Fruit fly (Drosophila melanogaster): ENCODE measurements around the gene CG32236.

The CG32236 gene

dm6 chr3L:4686609-4687008, 19.4 kb upstream of the CG32236 start:
- TF ChIP-seq noc (tag; optimal IDR thresholded peaks at IDR 0.05) = no peak

DNA sequence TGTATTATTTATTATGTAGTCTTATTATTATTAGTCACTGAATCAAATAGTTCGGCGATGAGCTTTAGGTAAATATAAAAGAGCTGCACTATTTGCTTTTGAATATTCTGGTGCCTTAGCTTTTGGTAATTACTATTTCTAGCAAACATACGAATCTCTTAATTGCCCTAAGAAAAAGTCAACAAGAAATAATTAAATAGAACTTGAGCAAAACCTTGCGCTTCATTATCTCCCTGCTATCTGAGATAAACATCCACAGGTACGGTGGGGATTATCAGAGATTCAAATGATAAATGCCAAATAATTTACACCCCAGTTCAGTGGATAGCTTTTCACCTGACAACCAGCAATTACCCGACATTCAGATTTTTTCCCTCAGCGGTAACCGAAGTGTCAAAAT, 18.9 kb upstream of the CG32236 start:
- TF ChIP-seq noc (tag; optimal IDR thresholded peaks at IDR 0.05) = no peak

dm6 chr3L:4684622-4685276, 17.6 kb upstream of the CG32236 start:
- TF ChIP-seq noc (tag; optimal IDR thresholded peaks at IDR 0.05) = no peak

dm6 chr3L:4679063-4679462, 11.9 kb upstream of the CG32236 start:
- TF ChIP-seq noc (tag; optimal IDR thresholded peaks at IDR 0.05) = no peak

DNA sequence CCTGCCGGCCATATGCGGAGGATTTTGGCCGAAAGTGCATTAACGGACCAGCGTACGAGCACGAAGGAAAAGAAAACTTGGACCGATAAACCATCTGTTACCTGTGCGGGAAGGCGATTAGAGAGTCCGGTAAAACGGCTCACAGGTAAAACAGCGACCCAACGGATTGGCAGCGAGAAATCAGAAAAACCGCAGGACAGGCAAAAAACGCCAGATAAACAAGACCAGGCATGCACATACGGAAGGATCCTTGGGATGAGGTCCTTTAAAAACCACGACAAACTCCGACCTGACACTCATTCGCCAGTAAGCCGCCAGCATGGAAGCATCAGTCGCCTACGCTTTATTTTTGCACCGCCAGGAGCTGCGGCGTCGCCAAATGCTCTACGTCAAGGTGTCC, 10.3 kb upstream of the CG32236 start, which contains the start of gene CG34266:
TSS of gene CG34266 (plus strand) at position 301 of the 400 bp plus-strand sequence.
- TF ChIP-seq noc (tag; optimal IDR thresholded peaks at IDR 0.05) = no peak

DNA sequence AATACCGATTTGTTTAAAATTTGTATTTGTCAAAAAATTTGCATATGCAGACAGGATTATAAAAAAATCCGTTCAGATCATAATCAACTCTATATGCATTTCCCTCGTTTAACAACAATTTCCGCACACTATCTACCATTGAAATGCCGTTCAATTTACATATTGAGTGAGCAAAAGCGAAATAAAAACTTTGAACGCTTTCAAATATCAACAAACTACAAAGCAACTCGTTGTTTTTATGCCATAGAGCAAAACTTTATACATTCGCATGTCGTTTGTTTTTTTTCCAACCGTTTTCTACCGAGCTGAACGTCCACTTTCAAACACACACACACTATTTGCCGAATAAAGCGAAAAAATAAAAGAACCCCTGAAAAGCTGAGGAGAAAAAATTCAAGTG, 19.2 kb downstream of the CG32236 start, which contains the start of gene TTLL1B:
TSS of gene TTLL1B (plus strand) at position 301 of the 400 bp plus-strand sequence.
- TF ChIP-seq noc (tag; optimal IDR thresholded peaks at IDR 0.05) = no peak

DNA sequence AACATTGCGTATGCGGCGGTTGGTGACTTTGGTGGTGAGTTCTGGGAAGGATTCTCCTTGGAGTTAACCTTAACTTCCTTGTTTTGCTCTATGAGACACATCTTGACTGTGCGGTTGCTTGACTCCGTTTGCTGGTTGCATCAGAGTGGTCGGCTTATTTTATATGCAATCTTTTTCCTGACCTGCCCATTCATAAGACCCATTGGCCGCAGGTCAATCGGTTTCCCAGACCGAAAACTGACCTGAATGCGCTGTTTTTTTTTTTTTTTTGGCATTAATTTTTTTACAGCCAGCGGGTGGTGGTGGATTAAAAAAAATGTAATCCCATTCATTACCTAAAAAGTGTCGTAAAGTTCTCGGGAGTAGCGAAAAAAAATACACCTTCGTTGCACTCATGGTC, 32.5 kb downstream of the CG32236 start, which contains the start of gene CG13716:
TSS of gene CG13716 (minus strand) at position 101 of the 400 bp plus-strand sequence.
- no peak for TF ChIP-seq noc (tag; optimal IDR thresholded peaks at IDR 0.05)

- peak; percentile 15 for TF ChIP-seq noc (tag; optimal IDR thresholded peaks at IDR 0.05)
Measured at dm6 chr3L:4627012-4627411, 40.2 kb downstream of the CG32236 start.

dm6 chr3L:4626434-4626833, 40.8 kb downstream of the CG32236 start, which contains the start of gene HDAC1:
Gene HDAC1, plus strand, starts transcription at chr3L:4626734.
- TF ChIP-seq noc (tag; optimal IDR thresholded peaks at IDR 0.05) = no peak

DNA sequence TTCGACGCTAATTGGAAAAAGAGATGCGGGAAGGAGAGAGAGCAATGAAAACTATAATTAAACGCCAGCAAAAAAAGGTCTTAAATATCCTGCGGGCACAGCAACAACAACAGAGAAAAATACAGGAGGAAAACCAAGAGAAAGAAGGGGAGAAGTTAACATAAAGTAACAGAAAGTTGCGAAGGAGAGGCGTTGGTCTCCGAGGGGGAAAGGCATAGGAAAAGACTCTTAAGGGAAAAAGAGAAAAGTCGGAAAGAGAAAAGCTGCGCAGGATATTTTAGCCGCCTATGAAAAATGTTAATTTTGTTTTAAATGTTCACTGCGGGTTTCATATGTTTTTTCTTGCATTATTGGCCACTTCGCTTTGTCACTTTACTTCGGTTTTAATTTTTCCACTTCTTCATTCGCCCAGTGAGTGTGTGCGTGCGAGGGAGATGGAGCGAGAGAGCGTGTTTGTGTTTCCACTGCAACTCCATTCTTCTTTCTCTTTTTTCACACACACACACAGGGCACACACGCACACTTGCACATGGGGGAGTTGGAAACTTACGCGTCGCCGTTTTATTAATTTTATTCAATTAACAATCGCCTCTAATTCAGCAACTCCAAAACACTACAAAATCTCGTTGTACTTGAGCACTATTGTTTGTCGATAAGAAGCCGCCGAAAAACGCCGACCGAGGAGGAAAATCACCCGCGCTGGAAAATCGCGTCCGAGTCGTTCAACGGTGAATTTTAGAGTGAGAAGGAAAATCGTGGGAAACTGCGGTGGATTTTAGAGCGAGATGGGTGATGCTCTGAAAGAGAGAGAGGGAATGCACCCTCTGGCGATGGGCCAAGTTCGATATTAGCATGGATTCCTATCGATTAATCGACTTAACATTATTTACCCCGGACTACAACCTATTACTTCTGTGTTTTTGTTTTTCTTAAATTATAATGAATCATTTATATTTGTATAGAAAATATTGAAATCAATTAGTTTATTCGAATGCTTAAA, 41.5 kb downstream of the CG32236 start, which contains the start of gene Src64B:
TSS of gene Src64B (minus strand) at position 810 of the 1,000 bp plus-strand sequence.
- no peak for TF ChIP-seq noc (tag; optimal IDR thresholded peaks at IDR 0.05)

dm6 chr3L:4624371-4625154, 42.6 kb downstream of the CG32236 start:
- TF ChIP-seq noc (tag; optimal IDR thresholded peaks at IDR 0.05) = peak; percentile 82

- peak; percentile 28 for TF ChIP-seq noc (tag; optimal IDR thresholded peaks at IDR 0.05)
Measured at dm6 chr3L:4623870-4624269, 43.3 kb downstream of the CG32236 start.

DNA sequence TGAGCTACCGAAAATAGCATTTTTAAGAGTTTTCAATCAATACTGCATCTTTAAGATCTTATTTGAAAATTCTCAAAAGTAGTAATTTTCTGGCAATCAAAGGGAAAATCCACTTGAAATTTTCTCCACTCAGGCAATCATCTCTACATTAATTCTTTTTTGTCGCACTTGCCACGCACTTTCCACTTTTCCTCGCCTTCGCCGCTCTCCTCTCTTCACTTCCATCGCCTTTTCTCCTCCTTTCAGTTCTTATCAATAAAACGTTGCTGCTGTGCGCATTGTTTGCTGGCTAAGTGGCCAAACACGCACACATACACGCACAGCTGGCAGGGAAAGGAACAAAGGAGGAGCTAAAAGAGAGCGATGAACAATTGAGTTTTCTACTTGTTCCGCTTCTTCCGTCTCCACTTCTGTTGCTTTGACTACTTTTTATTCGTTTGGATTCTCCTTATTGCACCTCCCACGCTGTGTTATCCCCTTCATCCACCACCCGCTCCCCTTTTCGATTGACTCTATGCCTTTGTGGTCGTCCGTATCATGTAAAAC, 44.1 kb downstream of the CG32236 start:
- no peak for TF ChIP-seq noc (tag; optimal IDR thresholded peaks at IDR 0.05)

DNA sequence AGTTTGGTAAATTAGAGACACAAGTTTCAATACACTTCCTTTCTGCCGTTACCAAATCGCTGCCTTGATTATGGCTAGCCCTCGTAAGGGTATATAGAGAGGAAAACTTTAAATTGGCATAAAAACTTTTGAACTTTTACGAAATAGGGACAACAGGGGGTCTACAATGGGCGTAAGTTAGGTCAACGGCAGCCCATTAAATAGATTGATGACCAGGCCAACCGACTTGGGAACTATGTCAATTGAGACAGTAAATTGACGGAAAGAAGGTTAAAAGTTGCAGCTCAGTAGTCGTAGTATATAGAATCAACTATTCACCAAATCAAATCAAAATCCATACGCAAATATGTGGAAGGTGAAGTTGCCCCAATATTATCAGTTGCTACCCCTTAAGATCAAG, 46.3 kb downstream of the CG32236 start, which contains the start of gene CG32246:
TSS of gene CG32246 (plus strand) at position 301 of the 400 bp plus-strand sequence.
- no peak for TF ChIP-seq noc (tag; optimal IDR thresholded peaks at IDR 0.05)
